Worm (Caenorhabditis elegans) whole organism, L4 larva: ENCODE results near the gene fmo-2.
"Not testable (repeated sequence)": the region's sequence is repeated elsewhere in the genome, so short reads cannot be mapped to it uniquely, and the experiment has no call there.

Experiments
- ZK546.5 ChIP-seq, 2 experiments: sonication (generic microtip); optimal IDR thresholded peaks; 2 replicates each; lab custom pipeline; 2017; ENCODE audit warnings: missing biosample characterization in 2 of 2, missing genetic modification characterization in 2 of 2
- fkh-10 ChIP-seq: fragments of 150-350 bp; optimal IDR thresholded peaks from 2 replicates; lab custom pipeline; 2014; ENCODE audit warnings: missing biosample characterization, missing genetic modification reagents, missing genetic modification characterization
- lin-13 ChIP-seq: fragments of 150-350 bp; optimal IDR thresholded peaks from 2 replicates; lab custom pipeline; 2014; ENCODE audit warnings: missing biosample characterization, missing genetic modification reagents, missing genetic modification characterization
- lin-38 ChIP-seq: fragments of 200-800 bp; sonication (Bioruptor generic); IDR thresholded peaks from 2 replicates; pipeline ENCODE4 v1.3.6; 2022; ENCODE audit warnings: missing genetic modification reagents, missing genetic modification characterization, missing compliant biosample characterization
- lin-39 ChIP-seq: fragments of 150-350 bp; optimal IDR thresholded peaks from 2 replicates; lab custom pipeline; 2014; ENCODE audit warnings: missing biosample characterization, missing genetic modification reagents, missing genetic modification characterization
- lir-3 ChIP-seq: sonication (generic microtip); optimal IDR thresholded peaks from 2 replicates; lab custom pipeline; 2016; ENCODE audit warnings: mild to moderate bottlenecking, missing genetic modification characterization, missing compliant biosample characterization
- lsy-2 ChIP-seq, 2 experiments: fragments of 150-350 bp in 1 of 2; sonication (generic microtip) in 1 of 2; optimal IDR thresholded peaks; 2 replicates each; lab custom pipeline; 2014 to 2017; ENCODE audit warnings: missing biosample characterization in 2 of 2, missing genetic modification characterization in 2 of 2
- nhr-11 ChIP-seq: fragments of 150-350 bp; optimal IDR thresholded peaks from 2 replicates; lab custom pipeline; 2014; ENCODE audit warnings: missing biosample characterization, missing genetic modification characterization
- php-3 ChIP-seq: fragments of 200-800 bp; sonication (Bioruptor generic); IDR thresholded peaks from 2 replicates; pipeline ENCODE4 v1.3.6; 2022; ENCODE audit warnings: missing genetic modification reagents, missing genetic modification characterization, missing compliant biosample characterization
- unc-62 ChIP-seq, 3 experiments: fragments of 150-350 bp in 1 of 3; sonication (generic microtip); optimal IDR thresholded peaks in 2 of 3; peaks in 1 of 3; 1 replicate in 1 of 3; 2 replicates in 2 of 3; lab custom pipeline; 2014 to 2017; ENCODE audit warnings: missing biosample characterization in 3 of 3, missing genetic modification characterization in 3 of 3, missing genetic modification reagents in 3 of 3, missing genotype in 1 of 3
- ztf-11 ChIP-seq: fragments of 150-350 bp; optimal IDR thresholded peaks from 2 replicates; lab custom pipeline; 2014; ENCODE audit warnings: missing biosample characterization, missing genetic modification characterization

- TF ChIP-seq nhr-11 (tag; lab: Kevin White, UChicago); ztf-11 (tag; lab: Kevin White, UChicago); ZK546.5 (tag; optimal IDR thresholded peaks at IDR 0.05; lab: Kevin White, UChicago); lin-38; lin-39 (tag; lab: Kevin White, UChicago); lsy-2 (tag; optimal IDR thresholded peaks at IDR 0.05; lab: Kevin White, UChicago); lir-3 (tag; lab: Kevin White, UChicago); fkh-10 (GFP tag; lab: Kevin White, UChicago); php-3 (GFP tag; lab: Robert Waterston, UW); lin-13 (GFP tag; lab: Kevin White, UChicago); unc-62 (GFP tag; optimal IDR thresholded peaks at IDR 0.05 in 1 of 2; lab: Kevin White, UChicago); unc-62 (tag; optimal IDR thresholded peaks at IDR 0.05; lab: Kevin White, UChicago): not testable (repeated sequence)
These were observed 5.0 kb downstream of the fmo-2 start, which contains the start of gene R102.2 for ce11 chrIV:10687307-10687706.
